Worm (Caenorhabditis elegans) whole organism, L4 larva: ENCODE data around the gene dlc-2.

Source experiments
- F49E8.2 ChIP-seq: sonication (generic microtip); optimal IDR thresholded peaks from 2 replicates; lab custom pipeline; 2016; ENCODE audit warnings: missing compliant biosample characterization, mild to moderate bottlenecking, missing genetic modification characterization, borderline replicate concordance
- lin-1 ChIP-seq: fragments of 200-800 bp; sonication (Bioruptor generic); IDR thresholded peaks from 2 replicates; pipeline ENCODE4 v1.3.6; 2022; ENCODE audit warnings: missing genetic modification reagents, missing genetic modification characterization, missing compliant biosample characterization
- lsy-2 ChIP-seq, 2 experiments: fragments of 150-350 bp in 1 of 2; sonication (generic microtip) in 1 of 2; optimal IDR thresholded peaks; 2 replicates each; lab custom pipeline; 2014 to 2017; ENCODE audit warnings: missing biosample characterization in 2 of 2, missing genetic modification characterization in 2 of 2
- mdl-1 ChIP-seq, 2 experiments: fragments of 150-350 bp in 1 of 2; sonication (generic microtip) in 1 of 2; optimal IDR thresholded peaks; 2 replicates each; lab custom pipeline; 2014 to 2017; ENCODE audit warnings: missing biosample characterization in 2 of 2, missing genetic modification characterization in 2 of 2
- nhr-11 ChIP-seq: fragments of 150-350 bp; optimal IDR thresholded peaks from 2 replicates; lab custom pipeline; 2014; ENCODE audit warnings: missing biosample characterization, missing genetic modification characterization
- nhr-25 ChIP-seq: sonication (generic microtip); optimal IDR thresholded peaks from 2 replicates; lab custom pipeline; 2017; ENCODE audit warnings: missing genetic modification characterization, mild to moderate bottlenecking, missing compliant biosample characterization, antibody characterized with exemption, moderate library complexity, borderline replicate concordance; ENCODE audit not compliant: insufficient read depth
- nhr-41 ChIP-seq: fragments of 200-800 bp; sonication (Bioruptor generic); IDR thresholded peaks from 2 replicates; pipeline ENCODE4 v1.3.6; 2022; ENCODE audit warnings: missing genetic modification reagents, missing genetic modification characterization, missing compliant biosample characterization
- nhr-42 ChIP-seq: fragments of 200-800 bp; sonication (Bioruptor generic); IDR thresholded peaks from 2 replicates; pipeline ENCODE4 v1.3.6; 2022; ENCODE audit warnings: missing genetic modification characterization, missing compliant biosample characterization
- pha-4 ChIP-seq, 2 experiments: fragments of 150-350 bp in 1 of 2; fragments of 200-800 bp in 1 of 2; sonication (Bioruptor generic) in 1 of 2; IDR thresholded peaks in 1 of 2; optimal IDR thresholded peaks in 1 of 2; 2 replicates each; pipeline versions ENCODE4 v1.3.6 to Lab custom; 2014 to 2022; ENCODE audit warnings: missing genetic modification characterization in 2 of 2, missing genetic modification reagents in 2 of 2, missing biosample characterization in 1 of 2, missing compliant biosample characterization in 1 of 2
- skn-1 ChIP-seq: fragments of 150-350 bp; optimal IDR thresholded peaks from 2 replicates; lab custom pipeline; 2014; ENCODE audit warnings: missing biosample characterization, missing genetic modification characterization
- unc-39 ChIP-seq: sonication (generic microtip); optimal IDR thresholded peaks from 2 replicates; lab custom pipeline; 2017; ENCODE audit warnings: missing biosample characterization, missing genetic modification characterization
- zag-1 ChIP-seq: fragments of 150-350 bp; optimal IDR thresholded peaks from 2 replicates; lab custom pipeline; 2014; ENCODE audit warnings: missing biosample characterization, missing genetic modification characterization
- ztf-11 ChIP-seq: fragments of 150-350 bp; optimal IDR thresholded peaks from 2 replicates; lab custom pipeline; 2014; ENCODE audit warnings: missing biosample characterization, missing genetic modification characterization

DNA sequence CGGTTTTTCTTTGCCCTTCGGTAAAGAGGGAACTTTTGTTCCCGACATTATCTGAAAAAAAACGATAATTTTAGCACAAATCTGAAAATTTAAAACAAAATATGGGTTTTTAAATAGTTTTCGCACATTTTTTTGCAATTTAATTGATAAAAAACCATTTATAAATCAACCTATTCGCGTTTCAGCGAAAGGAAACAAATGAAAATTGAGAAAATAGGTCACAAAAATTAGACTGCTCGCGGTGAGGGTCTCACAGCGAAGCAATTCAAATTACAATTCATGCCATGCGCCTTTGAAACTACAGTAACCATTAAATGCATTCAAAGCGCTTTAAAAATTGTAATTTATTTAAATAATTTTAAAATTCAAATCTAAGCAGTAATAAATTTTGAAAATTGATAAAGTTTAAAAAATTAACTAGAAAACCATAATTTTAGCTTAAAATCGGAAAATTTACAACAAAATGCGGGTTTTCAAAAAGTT, 42.9 kb upstream of the dlc-2 start, which contains the start of gene B0001.7:
- no peak for TF ChIP-seq F49E8.2 (tag; lab: Kevin White, UChicago)
- TF ChIP-seq zag-1, result no peak
- no peak for TF ChIP-seq skn-1 (tag; lab: Kevin White, UChicago)
- no peak for TF ChIP-seq nhr-25 (tag; lab: Kevin White, UChicago)
- no peak for TF ChIP-seq nhr-41 (GFP tag; lab: Robert Waterston, UW)
- TF ChIP-seq ztf-11 (tag; lab: Kevin White, UChicago), result no peak
- TF ChIP-seq lsy-2 (tag; optimal IDR thresholded peaks at IDR 0.05; lab: Kevin White, UChicago), result no peak
- TF ChIP-seq nhr-11 (tag; lab: Kevin White, UChicago), result no peak
- TF ChIP-seq unc-39, result no peak
- TF ChIP-seq lin-1, result no peak
- no peak for TF ChIP-seq mdl-1 (tag; optimal IDR thresholded peaks at IDR 0.05; lab: Kevin White, UChicago)
- no peak for TF ChIP-seq pha-4 (GFP tag; IDR thresholded peaks at IDR 0.05; lab: Robert Waterston, UW)
- TF ChIP-seq pha-4 (tag; optimal IDR thresholded peaks at IDR 0.05; lab: Kevin White, UChicago), result no peak
- no peak for TF ChIP-seq nhr-42 (GFP tag; lab: Robert Waterston, UW)
